Fruit fly (Drosophila melanogaster): ENCODE data around the gene CG32281.

Gene CG32281

DNA sequence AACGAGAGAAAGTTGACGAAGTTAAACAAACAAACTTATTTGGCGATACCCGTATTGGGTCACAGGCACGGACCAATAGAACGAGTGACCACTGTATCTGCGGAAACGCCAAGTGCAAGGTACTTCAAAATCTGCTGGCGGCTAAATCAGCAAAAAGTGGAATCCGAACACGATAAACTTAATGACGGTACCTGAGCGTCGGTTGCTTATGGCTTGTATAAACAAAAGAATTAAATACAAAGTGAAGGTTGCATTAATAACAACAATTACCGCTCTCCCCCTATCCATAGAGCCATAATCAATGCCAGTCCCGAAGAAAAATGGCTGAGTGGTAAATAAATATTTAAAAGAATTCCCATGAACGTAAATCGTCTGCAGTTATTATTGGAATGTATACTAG is 44.7 kb upstream of the CG32281 start:
- TF ChIP-seq CG8319 (GFP tag; optimal IDR thresholded peaks at IDR 0.05), result no peak
- peak; percentile 17 for TF ChIP-seq cyc (GFP tag; optimal IDR thresholded peaks at IDR 0.05)
- TF ChIP-seq fd85E (GFP tag; optimal IDR thresholded peaks at IDR 0.05), result no peak
- peak; percentile 18 for TF ChIP-seq Eip93F (GFP tag; optimal IDR thresholded peaks at IDR 0.05)
- TF ChIP-seq CG31627 (GFP tag; optimal IDR thresholded peaks at IDR 0.05), result peak; percentile 12
- TF ChIP-seq achi (GFP tag; optimal IDR thresholded peaks at IDR 0.05), result peak; percentile 7
- peak; percentile 4 for TF ChIP-seq Smox (GFP tag; optimal IDR thresholded peaks at IDR 0.05)
- TF ChIP-seq CG8632 (GFP tag; optimal IDR thresholded peaks at IDR 0.05), result no peak
- peak; percentile 29 for TF ChIP-seq Sox14 (GFP tag; optimal IDR thresholded peaks at IDR 0.05)
- no peak for TF ChIP-seq dsx (GFP tag; optimal IDR thresholded peaks at IDR 0.05; ENCODE audit: poor library complexity, severe bottlenecking)
- peak; percentile 23 for TF ChIP-seq esn (GFP tag; optimal IDR thresholded peaks at IDR 0.05)

dm6 chr3L:3124939-3125648 is 44.1 kb upstream of the CG32281 start:
- TF ChIP-seq net (GFP tag; optimal IDR thresholded peaks at IDR 0.05) (peak; percentile 15), Eip75B (GFP tag; optimal IDR thresholded peaks at IDR 0.05) (peak; percentile 5), CG8319 (GFP tag; optimal IDR thresholded peaks at IDR 0.05) (no peak), svp (GFP tag) (peak; percentile 95), dsx (GFP tag; optimal IDR thresholded peaks at IDR 0.05; ENCODE audit: poor library complexity, severe bottlenecking) (peak; percentile 98), ss (GFP tag; optimal IDR thresholded peaks at IDR 0.05) (peak in 1 of 2 experiments; percentile 50), CG6792 (GFP tag; optimal IDR thresholded peaks at IDR 0.05) (no peak)

DNA sequence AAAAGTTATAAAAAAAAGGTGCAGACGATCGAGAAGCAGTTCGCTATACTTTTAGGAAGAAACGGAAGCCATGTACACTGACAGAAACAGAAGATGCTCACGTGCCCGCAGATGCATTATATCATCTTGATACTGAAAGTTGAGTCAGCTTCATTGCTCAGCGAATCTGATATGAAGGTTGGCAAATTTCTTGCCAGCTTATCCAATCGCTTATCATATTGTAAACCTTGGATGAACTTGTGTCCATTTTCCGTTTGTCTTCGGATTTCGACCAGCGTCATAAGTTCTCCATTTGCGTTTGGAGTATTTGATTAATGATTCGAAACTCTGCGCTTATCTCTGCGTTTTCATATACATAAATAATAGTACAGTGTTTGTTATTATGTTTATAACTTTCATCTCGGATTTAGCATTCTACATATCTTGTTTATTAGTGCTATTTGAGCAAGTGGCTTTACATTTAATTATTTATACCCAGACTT is 43.5 kb upstream of the CG32281 start:
- peak; percentile 9 for TF ChIP-seq CG31627 (GFP tag; optimal IDR thresholded peaks at IDR 0.05)
- TF ChIP-seq Hr39 (GFP tag; optimal IDR thresholded peaks at IDR 0.05), result peak; percentile 19
- TF ChIP-seq CG8632 (GFP tag; optimal IDR thresholded peaks at IDR 0.05), result peak; percentile 21
- TF ChIP-seq pdm3 (GFP tag; optimal IDR thresholded peaks at IDR 0.05), result peak; percentile 11
- TF ChIP-seq CG4318 (GFP tag; optimal IDR thresholded peaks at IDR 0.05), result peak; percentile 9
- no peak for TF ChIP-seq fd59A (GFP tag; optimal IDR thresholded peaks at IDR 0.05)
- TF ChIP-seq dsx (GFP tag; optimal IDR thresholded peaks at IDR 0.05; ENCODE audit: poor library complexity, severe bottlenecking), result peak; percentile 60
- TF ChIP-seq Eip93F (GFP tag; optimal IDR thresholded peaks at IDR 0.05), result no peak
- peak; percentile 28 for TF ChIP-seq vri (GFP tag; optimal IDR thresholded peaks at IDR 0.05)
- TF ChIP-seq Lpt (GFP tag; optimal IDR thresholded peaks at IDR 0.05), result peak; percentile 22
- TF ChIP-seq fd85E (GFP tag; optimal IDR thresholded peaks at IDR 0.05), result no peak
- TF ChIP-seq net (GFP tag; optimal IDR thresholded peaks at IDR 0.05), result no peak
- no peak for TF ChIP-seq achi (GFP tag; optimal IDR thresholded peaks at IDR 0.05)
- TF ChIP-seq Sox14 (GFP tag; optimal IDR thresholded peaks at IDR 0.05), result peak; percentile 55
- no peak for TF ChIP-seq CG6163 (GFP tag; IDR thresholded peaks at IDR 0.05)
- TF ChIP-seq Sox15 (GFP tag; optimal IDR thresholded peaks at IDR 0.05), result peak; percentile 1
- no peak for TF ChIP-seq CG16779 (tag; optimal IDR thresholded peaks at IDR 0.05)
- peak; percentile 48 for TF ChIP-seq Sox102F (GFP tag; optimal IDR thresholded peaks at IDR 0.05)
- TF ChIP-seq CG6854 (GFP tag; optimal IDR thresholded peaks at IDR 0.05), result no peak
- TF ChIP-seq CG34406 (GFP tag; optimal IDR thresholded peaks at IDR 0.05), result peak; percentile 25
- no peak for TF ChIP-seq svp (GFP tag)
- peak; percentile 17 for TF ChIP-seq Smox (GFP tag; optimal IDR thresholded peaks at IDR 0.05)
- no peak for TF ChIP-seq CG7368 (GFP tag; optimal IDR thresholded peaks at IDR 0.05)
- peak; percentile 92 for TF ChIP-seq Eip78C (GFP tag)
- TF ChIP-seq fkh (GFP tag; optimal IDR thresholded peaks at IDR 0.05), result peak; percentile 34
- TF ChIP-seq acj6 (GFP tag; optimal IDR thresholded peaks at IDR 0.05), result peak; percentile 50
- peak; percentile 6 for TF ChIP-seq CG10631 (GFP tag; optimal IDR thresholded peaks at IDR 0.05)
- TF ChIP-seq esn (GFP tag; optimal IDR thresholded peaks at IDR 0.05), result peak; percentile 45
- no peak for TF ChIP-seq topi (GFP tag; optimal IDR thresholded peaks at IDR 0.05)
- no peak for TF ChIP-seq CG6808 (GFP tag; optimal IDR thresholded peaks at IDR 0.05)
- peak; percentile 16 to 35 for TF ChIP-seq ss (GFP tag; optimal IDR thresholded peaks at IDR 0.05)
- no peak for TF ChIP-seq spab (GFP tag; optimal IDR thresholded peaks at IDR 0.05)
- TF ChIP-seq CG10669 (GFP tag; optimal IDR thresholded peaks at IDR 0.05), result no peak
- TF ChIP-seq CG6276 (GFP tag; optimal IDR thresholded peaks at IDR 0.05), result no peak
- TF ChIP-seq CG11902 (GFP tag; optimal IDR thresholded peaks at IDR 0.05), result no peak
- peak; percentile 47 for TF ChIP-seq CG32006 (GFP tag; optimal IDR thresholded peaks at IDR 0.05)
- TF ChIP-seq Met (GFP tag; optimal IDR thresholded peaks at IDR 0.05), result peak; percentile 41
- no peak for TF ChIP-seq CG1621 (tag; optimal IDR thresholded peaks at IDR 0.05)

Data from whole organism, prepupa.